Fruit fly (Drosophila melanogaster) whole organism, wandering third instar larva: ENCODE measurements around the gene indra.

Experiments used
- Abd-B ChIP-seq: fragments of >200 bp; optimal IDR thresholded peaks from 2 replicates; lab custom pipeline; 2017; ENCODE audit warnings: missing biosample characterization, missing genetic modification characterization
- CG32264 ChIP-seq: fragments of 200-800 bp; sonication (Bioruptor generic); optimal IDR thresholded peaks from 2 replicates; lab custom pipeline; 2016; ENCODE audit warnings: missing biosample characterization, missing genetic modification characterization
- CG9705 ChIP-seq: fragments of 200-800 bp; sonication (Bioruptor generic); optimal IDR thresholded peaks from 2 replicates; lab custom pipeline; 2018; ENCODE audit warnings: missing biosample characterization, mild to moderate bottlenecking, missing genetic modification characterization
- CrebA ChIP-seq: fragments of 200-800 bp; sonication (Bioruptor generic); optimal IDR thresholded peaks from 2 replicates; lab custom pipeline; 2016; ENCODE audit warnings: missing biosample characterization, mild to moderate bottlenecking, missing genetic modification characterization, borderline replicate concordance
- Dfd ChIP-seq: fragments of >200 bp; optimal IDR thresholded peaks from 2 replicates; lab custom pipeline; 2017; ENCODE audit warnings: missing biosample characterization, missing genetic modification characterization
- Dif ChIP-seq: fragments of 200-275, 200-300 bp; sonication (Bioruptor generic); optimal IDR thresholded peaks from 2 replicates; lab custom pipeline; 2018; ENCODE audit warnings: missing biosample characterization, missing genetic modification characterization; ENCODE audit not compliant: partially characterized antibody
- GATAd ChIP-seq: sonication (Bioruptor generic); optimal IDR thresholded peaks from 2 replicates; lab custom pipeline; 2016; ENCODE audit warnings: missing biosample characterization, missing genetic modification characterization
- HLH106 ChIP-seq: fragments of 200-800 bp; optimal IDR thresholded peaks from 3 replicates; lab custom pipeline; 2019; ENCODE audit warnings: missing biosample characterization, mild to moderate bottlenecking, missing genetic modification characterization, moderate library complexity
- Hnf4 ChIP-seq: fragments of 200-800 bp; sonication (Bioruptor generic); optimal IDR thresholded peaks from 2 replicates; lab custom pipeline; 2016; ENCODE audit warnings: missing biosample characterization, mild to moderate bottlenecking, missing genetic modification characterization
- Hr78 ChIP-seq: fragments of >200 bp; optimal IDR thresholded peaks from 2 replicates; lab custom pipeline; 2017; ENCODE audit warnings: missing biosample characterization, missing genetic modification characterization
- Hr83 ChIP-seq: fragments of 200-300 bp; sonication (Bioruptor generic); optimal IDR thresholded peaks from 2 replicates; lab custom pipeline; 2016; ENCODE audit warnings: missing biosample characterization, mild to moderate bottlenecking, missing genetic modification characterization, moderate library complexity; ENCODE audit not compliant: poor library complexity, severe bottlenecking
- Jra ChIP-seq: sonication (Bioruptor generic); optimal IDR thresholded peaks from 2 replicates; lab custom pipeline; 2016; ENCODE audit warnings: missing biosample characterization, missing genetic modification characterization
- Mio ChIP-seq: sonication (Bioruptor generic); optimal IDR thresholded peaks from 2 replicates; lab custom pipeline; 2016; ENCODE audit warnings: missing biosample characterization, missing genetic modification characterization
- Myc ChIP-seq: fragments of >200 bp; optimal IDR thresholded peaks from 2 replicates; lab custom pipeline; 2017
- N ChIP-seq: fragments of >200 bp; optimal IDR thresholded peaks from 2 replicates; lab custom pipeline; 2018; ENCODE audit warnings: missing biosample characterization, missing external identifiers, missing genetic modification characterization
- OdsH ChIP-seq: fragments of 200-800 bp; sonication (Bioruptor generic); optimal IDR thresholded peaks from 2 replicates; lab custom pipeline; 2016; ENCODE audit warnings: missing biosample characterization, mild to moderate bottlenecking, missing genetic modification characterization
- Rel ChIP-seq, 2 experiments: fragments of 200-800 bp; sonication (Bioruptor generic) in 1 of 2; optimal IDR thresholded peaks; 2 replicates in 1 of 2; 3 replicates in 1 of 2; lab custom pipeline; 2016 to 2019; ENCODE audit warnings: mild to moderate bottlenecking in 2 of 2, missing biosample characterization in 2 of 2, missing genetic modification characterization in 2 of 2, moderate library complexity in 1 of 2
- Sp1 ChIP-seq: fragments of 200-800 bp; sonication (Bioruptor generic); optimal IDR thresholded peaks from 3 replicates; lab custom pipeline; 2019; ENCODE audit warnings: missing biosample characterization, mild to moderate bottlenecking, missing genetic modification characterization, moderate library complexity
- Vsx2 ChIP-seq: fragments of 200-300, 225-300 bp; sonication (Bioruptor generic); optimal IDR thresholded peaks from 2 replicates; lab custom pipeline; 2018; ENCODE audit warnings: missing biosample characterization, missing genetic modification characterization; ENCODE audit not compliant: partially characterized antibody
- br ChIP-seq: fragments of 200-800 bp; sonication (Bioruptor generic); optimal IDR thresholded peaks from 2 replicates; lab custom pipeline; 2016; ENCODE audit warnings: missing biosample characterization, missing genetic modification characterization
- brk ChIP-seq: fragments of 200-800 bp; sonication (Bioruptor generic); optimal IDR thresholded peaks from 2 replicates; lab custom pipeline; 2016; ENCODE audit warnings: missing biosample characterization, mild to moderate bottlenecking, missing genetic modification characterization
- dl ChIP-seq, 2 experiments: fragments of 175-275, 200-275 bp in 1 of 2; fragments of 200-275 bp in 1 of 2; sonication (Bioruptor generic); optimal IDR thresholded peaks; lab custom pipeline; 2018; ENCODE audit warnings: mild to moderate bottlenecking in 2 of 2, missing biosample characterization in 2 of 2, missing genetic modification characterization in 2 of 2, moderate library complexity in 2 of 2; ENCODE audit not compliant: partially characterized antibody in 2 of 2, insufficient read depth in 1 of 2
- dmrt93B ChIP-seq: fragments of 200-800 bp; sonication (Bioruptor generic); optimal IDR thresholded peaks from 2 replicates; lab custom pipeline; 2018; ENCODE audit warnings: missing biosample characterization, mild to moderate bottlenecking, missing genetic modification characterization
- dsf ChIP-seq: sonication (Bioruptor generic); optimal IDR thresholded peaks from 2 replicates; lab custom pipeline; 2016; ENCODE audit warnings: missing biosample characterization, missing genetic modification characterization, borderline replicate concordance
- ey ChIP-seq: fragments of 200-800 bp; sonication (Bioruptor generic); optimal IDR thresholded peaks from 2 replicates; lab custom pipeline; 2016; ENCODE audit warnings: missing biosample characterization, missing genetic modification characterization
- foxo ChIP-seq, 2 experiments: fragments of 200-800 bp; sonication (Bioruptor generic); optimal IDR thresholded peaks; 2 replicates in 1 of 2; 3 replicates in 1 of 2; lab custom pipeline; 2016 to 2017; ENCODE audit warnings: missing biosample characterization in 2 of 2, missing genetic modification characterization in 2 of 2
- fru ChIP-seq: fragments of 200-800 bp; sonication (Bioruptor generic); optimal IDR thresholded peaks from 3 replicates; lab custom pipeline; 2016; ENCODE audit warnings: missing biosample characterization, mild to moderate bottlenecking, missing genetic modification characterization
- h ChIP-seq: fragments of 200-800 bp; sonication (Bioruptor generic); optimal IDR thresholded peaks from 3 replicates; lab custom pipeline; 2016; ENCODE audit warnings: missing biosample characterization, mild to moderate bottlenecking, missing genetic modification characterization
- jim ChIP-seq: fragments of 175-275, 200-325 bp; sonication (Bioruptor generic); optimal IDR thresholded peaks from 2 replicates; lab custom pipeline; 2016; ENCODE audit warnings: missing biosample characterization, mild to moderate bottlenecking, missing genetic modification characterization
- lola ChIP-seq: fragments of >200 bp; optimal IDR thresholded peaks from 2 replicates; lab custom pipeline; 2017; ENCODE audit warnings: missing biosample characterization, missing genetic modification characterization
- pan ChIP-seq: fragments of >200 bp; optimal IDR thresholded peaks from 2 replicates; lab custom pipeline; 2017
- psq ChIP-seq: fragments of 200-800 bp; sonication (Bioruptor generic); optimal IDR thresholded peaks from 3 replicates; lab custom pipeline; 2017; ENCODE audit warnings: missing biosample characterization, mild to moderate bottlenecking, missing genetic modification characterization, moderate library complexity
- rgr ChIP-seq: fragments of 200-800 bp; sonication (Bioruptor generic); optimal IDR thresholded peaks from 3 replicates; lab custom pipeline; 2016; ENCODE audit warnings: missing biosample characterization, mild to moderate bottlenecking, missing genetic modification characterization
- sage ChIP-seq: fragments of 200-800 bp; sonication (Bioruptor generic); optimal IDR thresholded peaks from 2 replicates; lab custom pipeline; 2016; ENCODE audit warnings: missing biosample characterization, mild to moderate bottlenecking, missing genetic modification characterization
- sv ChIP-seq: fragments of 200-800 bp; sonication (Bioruptor generic); optimal IDR thresholded peaks from 3 replicates; lab custom pipeline; 2016; ENCODE audit warnings: missing biosample characterization, missing genetic modification characterization
- tai ChIP-seq: sonication (Bioruptor generic); optimal IDR thresholded peaks from 2 replicates; lab custom pipeline; 2016; ENCODE audit warnings: missing biosample characterization, missing genetic modification characterization
- usp ChIP-seq: fragments of >200 bp; optimal IDR thresholded peaks from 2 replicates; lab custom pipeline; 2017; ENCODE audit warnings: missing biosample characterization, missing genetic modification characterization
- woc ChIP-seq: sonication (Bioruptor generic); optimal IDR thresholded peaks from 2 replicates; lab custom pipeline; 2016; ENCODE audit warnings: missing biosample characterization, mild to moderate bottlenecking, missing genetic modification characterization

Gene indra

DNA sequence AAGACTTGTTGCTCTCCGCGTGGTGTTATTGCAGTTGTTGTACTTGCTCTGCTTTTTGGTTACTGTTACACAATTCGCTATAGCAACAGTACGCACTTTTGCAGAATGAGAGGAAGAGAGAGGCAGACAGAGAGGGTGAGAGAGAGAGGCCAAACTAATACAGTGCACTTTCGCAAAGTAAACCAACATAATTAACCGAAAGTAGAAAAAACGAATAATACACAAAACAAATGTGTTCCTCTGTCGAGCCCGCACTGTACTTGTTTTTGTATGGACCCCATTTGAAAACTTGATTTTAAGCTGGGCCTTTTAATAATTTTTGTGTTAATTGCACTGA, 6.8 kb downstream of the indra start:
- TF ChIP-seq Hr83 (GFP tag; lab: Kevin White, UChicago) (no peak), sv (no peak), psq (GFP tag; lab: Kevin White, UChicago) (peak; percentile 46), br (GFP tag; lab: Kevin White, UChicago) (peak; percentile 61), Sp1 (GFP tag; lab: Kevin White, UChicago) (peak; percentile 23), N (GFP tag; lab: Kevin White, UChicago) (no peak), sage (no peak), lola (GFP tag; lab: Kevin White, UChicago) (no peak), Abd-B (no peak), h (peak; percentile 68), dmrt93B (GFP tag; lab: Kevin White, UChicago) (no peak), Rel (GFP tag; optimal IDR thresholded peaks at IDR 0.05; lab: Kevin White, UChicago) (no peak), Rel (tag; optimal IDR thresholded peaks at IDR 0.05; lab: Kevin White, UChicago) (no peak), Dfd (no peak), woc (GFP tag; lab: Kevin White, UChicago) (peak; percentile 82), tai (GFP tag; lab: Kevin White, UChicago) (no peak), dl (GFP tag; optimal IDR thresholded peaks at IDR 0.05; lab: Kevin White, UChicago; ENCODE audit: insufficient read depth in 1 of 2, partially characterized antibody in 2 of 2) (peak in 1 of 2 experiments; percentile 22), usp (GFP tag; lab: Kevin White, UChicago) (no peak), CrebA (GFP tag; lab: Kevin White, UChicago) (no peak), dsf (no peak), Myc (lab: Kevin White, UChicago) (no peak), pan (lab: Kevin White, UChicago) (no peak), OdsH (GFP tag; lab: Kevin White, UChicago) (peak; percentile 59), ey (GFP tag; lab: Kevin White, UChicago) (peak; percentile 70), foxo (GFP tag; optimal IDR thresholded peaks at IDR 0.05; lab: Kevin White, UChicago) (peak; percentile 29 to 76), Mio (GFP tag; lab: Kevin White, UChicago) (no peak), HLH106 (tag; lab: Kevin White, UChicago) (peak; percentile 65), brk (GFP tag; lab: Kevin White, UChicago) (no peak), Hnf4 (peak; percentile 73), Jra (GFP tag; lab: Kevin White, UChicago) (peak; percentile 27), Dif (GFP tag; lab: Kevin White, UChicago) (no peak), rgr (GFP tag; lab: Kevin White, UChicago) (peak; percentile 40), jim (GFP tag; lab: Kevin White, UChicago) (no peak), fru (peak; percentile 62), CG9705 (peak; percentile 9), Hr78 (GFP tag; lab: Kevin White, UChicago) (no peak), GATAd (GFP tag; lab: Kevin White, UChicago) (no peak), Vsx2 (no peak), CG32264 (GFP tag; lab: Kevin White, UChicago) (no peak)

DNA sequence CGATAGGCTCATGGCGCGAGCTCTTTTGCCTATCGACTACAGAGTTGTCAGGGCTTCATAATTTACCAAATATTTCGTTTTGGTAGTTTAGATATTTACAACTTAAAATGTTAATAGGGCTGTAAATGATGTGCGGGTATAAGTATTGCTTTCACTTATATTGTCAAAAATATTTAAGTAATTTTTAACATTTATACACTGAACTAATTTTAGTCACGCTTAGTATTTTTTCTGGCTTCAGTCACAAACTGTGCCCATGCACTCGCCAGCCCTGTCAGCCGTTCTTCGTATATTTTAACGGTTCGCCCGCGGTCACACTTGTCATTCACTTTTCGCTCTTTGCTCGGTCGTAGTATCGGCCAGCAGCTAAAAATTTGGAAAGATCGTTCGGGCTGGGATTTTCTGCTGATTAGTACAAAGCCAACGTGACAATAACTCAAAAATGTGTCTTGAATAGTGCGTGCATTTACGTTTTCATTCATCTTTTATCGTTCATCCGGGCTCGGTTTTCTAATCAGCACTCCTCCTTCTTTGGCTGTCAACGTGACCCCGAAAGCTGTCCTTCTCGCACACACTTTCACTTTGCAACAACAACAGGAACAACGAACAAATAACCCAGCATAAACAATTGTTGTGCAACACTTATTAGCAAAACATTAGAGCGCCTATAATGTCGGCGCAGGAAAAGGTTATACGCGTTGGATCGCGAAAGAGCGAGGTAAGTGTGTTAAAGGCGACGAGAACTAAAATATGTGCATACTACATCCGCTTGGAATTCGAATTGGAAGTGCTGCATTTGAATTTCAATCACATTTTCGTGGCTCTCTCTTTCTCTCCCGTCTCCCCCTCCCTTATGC, 7.4 kb downstream of the indra start, which contains the start of the genes Hmbs and CG2211:
Hmbs (plus strand) TSS at position 319 of the 857 bp plus-strand sequence.
CG2211 (minus strand) TSS at position 789 of the 857 bp plus-strand sequence.
- peak; percentile 87 for TF ChIP-seq ey (GFP tag; lab: Kevin White, UChicago)
- peak; percentile 70 for TF ChIP-seq OdsH (GFP tag; lab: Kevin White, UChicago)
- TF ChIP-seq CrebA (GFP tag; lab: Kevin White, UChicago), result no peak
- peak; percentile 86 for TF ChIP-seq rgr (GFP tag; lab: Kevin White, UChicago)
- TF ChIP-seq sv, result peak; percentile 90
- TF ChIP-seq dl (GFP tag; optimal IDR thresholded peaks at IDR 0.05; lab: Kevin White, UChicago; ENCODE audit: insufficient read depth in 1 of 2, partially characterized antibody in 2 of 2), result no peak
- no peak for TF ChIP-seq GATAd (GFP tag; lab: Kevin White, UChicago)
- TF ChIP-seq tai (GFP tag; lab: Kevin White, UChicago), result no peak
- TF ChIP-seq Hnf4, result no peak
- peak; percentile 69 for TF ChIP-seq jim (GFP tag; lab: Kevin White, UChicago)
- TF ChIP-seq psq (GFP tag; lab: Kevin White, UChicago), result peak; percentile 78
- TF ChIP-seq Sp1 (GFP tag; lab: Kevin White, UChicago), result peak; percentile 76
- no peak for TF ChIP-seq dsf
- peak; percentile 22 for TF ChIP-seq Dif (GFP tag; lab: Kevin White, UChicago)
- peak; percentile 84 for TF ChIP-seq CG9705
- no peak for TF ChIP-seq pan (lab: Kevin White, UChicago)
- peak; percentile 83 for TF ChIP-seq fru
- peak; percentile 94 for TF ChIP-seq h
- TF ChIP-seq Mio (GFP tag; lab: Kevin White, UChicago), result peak; percentile 37
- no peak for TF ChIP-seq usp (GFP tag; lab: Kevin White, UChicago)
- TF ChIP-seq foxo (GFP tag; optimal IDR thresholded peaks at IDR 0.05; lab: Kevin White, UChicago), result peak; percentile 56 to 86
- peak; percentile 60 for TF ChIP-seq Jra (GFP tag; lab: Kevin White, UChicago)
- TF ChIP-seq N (GFP tag; lab: Kevin White, UChicago), result no peak
- no peak for TF ChIP-seq sage
- no peak for TF ChIP-seq dmrt93B (GFP tag; lab: Kevin White, UChicago)
- no peak for TF ChIP-seq Abd-B
- no peak for TF ChIP-seq brk (GFP tag; lab: Kevin White, UChicago)
- peak; percentile 46 for TF ChIP-seq Rel (GFP tag; optimal IDR thresholded peaks at IDR 0.05; lab: Kevin White, UChicago)
- peak; percentile 98 for TF ChIP-seq Rel (tag; optimal IDR thresholded peaks at IDR 0.05; lab: Kevin White, UChicago)
- peak; percentile 73 for TF ChIP-seq br (GFP tag; lab: Kevin White, UChicago)
- no peak for TF ChIP-seq Dfd
- TF ChIP-seq woc (GFP tag; lab: Kevin White, UChicago), result no peak
- no peak for TF ChIP-seq Hr78 (GFP tag; lab: Kevin White, UChicago)
- TF ChIP-seq Myc (lab: Kevin White, UChicago), result peak; percentile 7
- peak; percentile 50 for TF ChIP-seq CG32264 (GFP tag; lab: Kevin White, UChicago)
- TF ChIP-seq HLH106 (tag; lab: Kevin White, UChicago), result peak; percentile 86
- TF ChIP-seq lola (GFP tag; lab: Kevin White, UChicago), result no peak
- TF ChIP-seq Hr83 (GFP tag; lab: Kevin White, UChicago), result peak; percentile 74
- no peak for TF ChIP-seq Vsx2
